Worm (Caenorhabditis elegans) whole organism, young adult: Measurements from ENCODE around the gene BE10.5.

ENCODE experiments used
- C06A6.2 ChIP-seq: fragments of 200-800 bp; sonication (Bioruptor generic); conservative IDR thresholded peaks from 2 replicates; pipeline ENCODE4 v1.3.6; 2022; ENCODE audit warnings: missing genetic modification characterization, missing compliant biosample characterization
- D2030.7 ChIP-seq: fragments of 200-800 bp; sonication (Bioruptor generic); IDR thresholded peaks from 2 replicates; pipeline ENCODE4 v1.3.6; 2022; ENCODE audit warnings: missing genetic modification reagents, missing genetic modification characterization, missing compliant biosample characterization
- F33H1.4 ChIP-seq: fragments of 200-800 bp; sonication (Bioruptor generic); IDR thresholded peaks from 2 replicates; pipeline ENCODE4 v1.3.6; 2022; ENCODE audit warnings: missing genetic modification reagents, missing genetic modification characterization, missing compliant biosample characterization
- F49E8.2 ChIP-seq: sonication (generic microtip); optimal IDR thresholded peaks from 3 replicates; lab custom pipeline; 2017; ENCODE audit warnings: missing genetic modification characterization, mild to moderate bottlenecking, missing compliant biosample characterization, antibody characterized with exemption, moderate library complexity; ENCODE audit not compliant: insufficient read depth
- F57C9.4 ChIP-seq: sonication (generic microtip); optimal IDR thresholded peaks from 2 replicates; lab custom pipeline; 2017; ENCODE audit warnings: mild to moderate bottlenecking, missing genetic modification characterization, missing compliant biosample characterization
- Y95B8A.8 ChIP-seq: fragments of 200-800 bp; sonication (Bioruptor generic); IDR thresholded peaks from 2 replicates; pipeline ENCODE4 v1.3.6; 2022; ENCODE audit warnings: missing genetic modification reagents, missing genetic modification characterization, missing compliant biosample characterization
- aptf-3 ChIP-seq: fragments of 200-800 bp; sonication (Bioruptor generic); IDR thresholded peaks from 2 replicates; pipeline ENCODE4 v1.3.6; 2022; ENCODE audit warnings: missing genetic modification characterization, missing compliant biosample characterization
- atf-7 ChIP-seq: sonication (generic microtip); optimal IDR thresholded peaks from 2 replicates; lab custom pipeline; 2017; ENCODE audit warnings: mild to moderate bottlenecking, missing genetic modification characterization, missing compliant biosample characterization
- attf-3 ChIP-seq: fragments of 200-800 bp; sonication (Bioruptor generic); conservative IDR thresholded peaks from 2 replicates; pipeline ENCODE4 v1.3.6; 2022; ENCODE audit warnings: missing genetic modification reagents, missing genetic modification characterization, missing compliant biosample characterization
- ceh-40 ChIP-seq: fragments of 200-800 bp; sonication (Bioruptor generic); IDR thresholded peaks from 2 replicates; pipeline ENCODE4 v1.3.6; 2022; ENCODE audit warnings: missing genetic modification characterization, missing compliant biosample characterization
- ceh-91 ChIP-seq: fragments of 200-800 bp; sonication (Bioruptor generic); IDR thresholded peaks from 2 replicates; pipeline ENCODE4 v1.3.6; 2022; ENCODE audit warnings: missing genetic modification reagents, missing genetic modification characterization, missing compliant biosample characterization
- dpl-1 ChIP-seq: fragments of 150-350 bp; optimal IDR thresholded peaks from 2 replicates; lab custom pipeline; 2014; ENCODE audit warnings: missing biosample characterization, missing genetic modification reagents, missing genetic modification characterization
- efl-1 ChIP-seq: fragments of 150-350 bp; optimal IDR thresholded peaks from 2 replicates; lab custom pipeline; 2014; ENCODE audit warnings: missing biosample characterization, missing genetic modification reagents, missing genetic modification characterization
- egl-18 ChIP-seq: fragments of 200-800 bp; sonication (Bioruptor generic); IDR thresholded peaks from 2 replicates; pipeline ENCODE4 v1.3.6; 2022; ENCODE audit warnings: missing genetic modification reagents, missing genetic modification characterization, missing compliant biosample characterization
- egrh-3 ChIP-seq: fragments of 200-800 bp; sonication (Bioruptor generic); IDR thresholded peaks from 2 replicates; pipeline ENCODE4 v1.3.6; 2022; ENCODE audit warnings: missing genetic modification reagents, missing genetic modification characterization, missing compliant biosample characterization
- hrde-1 ChIP-seq: sonication (generic microtip); optimal IDR thresholded peaks from 2 replicates; lab custom pipeline; 2016; ENCODE audit warnings: missing genetic modification characterization, mild to moderate bottlenecking, missing compliant biosample characterization, moderate library complexity, missing genotype, missing genetic modification reagents, borderline replicate concordance
- lag-1 ChIP-seq: fragments of 200-800 bp; sonication (Bioruptor generic); IDR thresholded peaks from 2 replicates; pipeline ENCODE4 v1.3.6; 2022; ENCODE audit warnings: missing genetic modification reagents, missing genetic modification characterization, missing compliant biosample characterization
- let-607 ChIP-seq, 2 experiments: fragments of 200-800 bp in 1 of 2; sonication (Bioruptor generic) in 1 of 2; sonication (generic microtip) in 1 of 2; optimal IDR thresholded peaks; 2 replicates each; lab custom pipeline; 2016 to 2018; ENCODE audit warnings: mild to moderate bottlenecking in 2 of 2, missing compliant biosample characterization in 2 of 2, missing genetic modification characterization in 2 of 2, moderate library complexity in 2 of 2, missing genotype in 1 of 2
- lin-54 ChIP-seq: fragments of 200-800 bp; sonication (Bioruptor generic); optimal IDR thresholded peaks from 2 replicates; lab custom pipeline; 2018; ENCODE audit warnings: mild to moderate bottlenecking, missing genetic modification characterization, missing compliant biosample characterization
- lir-1 ChIP-seq: fragments of 200-800 bp; sonication (Bioruptor generic); conservative IDR thresholded peaks from 2 replicates; pipeline ENCODE4 v1.3.6; 2022; ENCODE audit warnings: missing genetic modification reagents, missing genetic modification characterization, missing compliant biosample characterization
- lsl-1 ChIP-seq: fragments of 200-800 bp; sonication (Bioruptor generic); optimal IDR thresholded peaks from 2 replicates; lab custom pipeline; 2018; ENCODE audit warnings: mild to moderate bottlenecking, missing genetic modification characterization, moderate library complexity, missing compliant biosample characterization
- madf-3 ChIP-seq: fragments of 200-800 bp; sonication (Bioruptor generic); IDR thresholded peaks from 2 replicates; pipeline ENCODE4 v1.3.6; 2022; ENCODE audit warnings: missing genetic modification reagents, missing genetic modification characterization, missing compliant biosample characterization
- madf-6 ChIP-seq: fragments of 200-800 bp; sonication (Bioruptor generic); IDR thresholded peaks from 2 replicates; pipeline ENCODE4 v1.3.6; 2022; ENCODE audit warnings: missing genetic modification reagents, missing genetic modification characterization, missing compliant biosample characterization
- madf-8 ChIP-seq: fragments of 200-800 bp; sonication (Bioruptor generic); conservative IDR thresholded peaks from 2 replicates; pipeline ENCODE4 v1.3.6; 2022; ENCODE audit warnings: missing genetic modification reagents, missing genetic modification characterization, missing compliant biosample characterization
- mcd-1 ChIP-seq: fragments of 200-800 bp; sonication (Bioruptor generic); IDR thresholded peaks from 2 replicates; pipeline ENCODE4 v1.3.6; 2022; ENCODE audit warnings: missing genetic modification reagents, missing genetic modification characterization, missing compliant biosample characterization
- rec-8 ChIP-seq, 2 experiments: sonication (generic microtip); optimal IDR thresholded peaks; 2 replicates each; lab custom pipeline; 2016; ENCODE audit warnings: mild to moderate bottlenecking in 2 of 2, missing genetic modification characterization in 2 of 2, missing genetic modification reagents in 2 of 2, missing genotype in 2 of 2, missing biosample characterization in 1 of 2, missing compliant biosample characterization in 1 of 2, moderate library complexity in 1 of 2
- sdz-38 ChIP-seq: sonication (generic microtip); optimal IDR thresholded peaks from 2 replicates; lab custom pipeline; 2016; ENCODE audit warnings: missing genotype, missing genetic modification characterization, missing compliant biosample characterization
- snpc-1.1 ChIP-seq: sonication (generic microtip); optimal IDR thresholded peaks from 2 replicates; lab custom pipeline; 2017; ENCODE audit warnings: missing genetic modification characterization, mild to moderate bottlenecking, missing compliant biosample characterization, antibody characterized with exemption, moderate library complexity, missing genotype, missing genetic modification reagents; ENCODE audit not compliant: insufficient read depth
- tbp1 ChIP-seq: fragments of 200-800 bp; sonication (Bioruptor generic); optimal IDR thresholded peaks from 2 replicates; lab custom pipeline; 2018; ENCODE audit warnings: mild to moderate bottlenecking, missing genetic modification characterization, missing compliant biosample characterization
- xnd-1 ChIP-seq: sonication (generic microtip); optimal IDR thresholded peaks from 2 replicates; lab custom pipeline; 2016; ENCODE audit warnings: missing genotype, missing genetic modification reagents, missing genetic modification characterization, missing compliant biosample characterization
- ztf-22 ChIP-seq: fragments of 200-800 bp; sonication (Bioruptor generic); optimal IDR thresholded peaks from 2 replicates; lab custom pipeline; 2018; ENCODE audit warnings: mild to moderate bottlenecking, missing genetic modification characterization, moderate library complexity, missing compliant biosample characterization
- ztf-25 ChIP-seq: fragments of 200-800 bp; sonication (Bioruptor generic); IDR thresholded peaks from 2 replicates; pipeline ENCODE4 v1.3.6; 2022; ENCODE audit warnings: missing genetic modification reagents, missing genetic modification characterization, missing compliant biosample characterization
- ztf-28 ChIP-seq: fragments of 200-800 bp; sonication (Bioruptor generic); IDR thresholded peaks from 2 replicates; pipeline ENCODE4 v1.3.6; 2022; ENCODE audit warnings: missing genetic modification reagents, missing genetic modification characterization, missing compliant biosample characterization
- ztf-6 ChIP-seq: fragments of 200-800 bp; sonication (Bioruptor generic); IDR thresholded peaks from 2 replicates; pipeline ENCODE4 v1.3.6; 2022; ENCODE audit warnings: missing genetic modification reagents, missing genetic modification characterization, missing compliant biosample characterization

Gene BE10.5

ce11 chrIII:12821331-12821730, 14.7 kb upstream of the BE10.5 start:
- TF ChIP-seq attf-3 (GFP tag; lab: Robert Waterston, UW) (peak; percentile 66), F57C9.4 (tag; lab: Kevin White, UChicago) (no peak), xnd-1 (tag; lab: Kevin White, UChicago) (no peak)

- TF ChIP-seq aptf-3 = no peak
- TF ChIP-seq ceh-40 = no peak
- TF ChIP-seq mcd-1 (GFP tag; lab: Robert Waterston, UW) = no peak
- no peak for TF ChIP-seq F49E8.2
- TF ChIP-seq attf-3 (GFP tag; lab: Robert Waterston, UW) = no peak
- no peak for TF ChIP-seq madf-8 (GFP tag; lab: Robert Waterston, UW)
- no peak for TF ChIP-seq Y95B8A.8 (GFP tag; lab: Robert Waterston, UW)
- TF ChIP-seq sdz-38 (tag; lab: Kevin White, UChicago) = no peak
- TF ChIP-seq lsl-1 (GFP tag; lab: Kevin White, UChicago) = no peak
- no peak for TF ChIP-seq tbp1 (GFP tag; lab: Kevin White, UChicago)
- TF ChIP-seq rec-8 (tag; optimal IDR thresholded peaks at IDR 0.05; lab: Kevin White, UChicago) = no peak
- TF ChIP-seq ztf-6 (GFP tag; lab: Robert Waterston, UW) = no peak
- TF ChIP-seq egl-18 (GFP tag; lab: Robert Waterston, UW) = no peak
- no peak for TF ChIP-seq lag-1 (GFP tag; lab: Robert Waterston, UW)
- TF ChIP-seq, all 124 proteins: peak for 0
Observed at ce11 chrIII:12819909-12820308, 13.3 kb upstream of the BE10.5 start, which contains the start of the genes Y37D8A.2 and Y37D8A.25. Gene Y37D8A.2 (plus strand): TSS chrIII:12820193. Gene Y37D8A.25 (minus strand): TSS chrIII:12820253.

DNA sequence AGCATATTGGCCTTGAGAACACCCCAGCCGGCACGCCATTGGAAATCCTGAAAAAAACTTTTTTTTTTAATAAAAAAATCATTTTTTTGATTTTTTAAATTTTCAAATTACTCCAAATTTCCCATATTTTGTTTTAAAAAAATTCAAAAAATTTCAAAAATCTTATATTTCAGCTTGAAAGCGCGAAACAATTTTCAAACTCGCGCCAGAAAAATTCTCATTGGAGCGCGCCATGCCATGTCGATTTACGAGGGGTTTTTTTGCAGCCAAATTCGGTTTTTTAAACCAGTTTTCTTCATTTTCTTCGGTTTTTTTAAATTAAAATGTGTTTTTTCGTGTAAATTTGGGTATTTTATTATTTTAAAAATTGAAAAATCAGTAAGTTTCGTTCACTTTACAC, 12.5 kb upstream of the BE10.5 start:
- TF ChIP-seq snpc-1.1 (tag; lab: Kevin White, UChicago) = no peak
- TF ChIP-seq madf-8 (GFP tag; lab: Robert Waterston, UW) = peak; percentile 46; the same call in 1 of the 2 replicates
- no peak for TF ChIP-seq Y95B8A.8 (GFP tag; lab: Robert Waterston, UW)
- TF ChIP-seq mcd-1 (GFP tag; lab: Robert Waterston, UW) = 0 out of 2 replicates have a peak, but pooled peaks have one; percentile 16
- peak; percentile 21 for TF ChIP-seq lsl-1 (GFP tag; lab: Kevin White, UChicago)
- TF ChIP-seq let-607 (tag; optimal IDR thresholded peaks at IDR 0.05; lab: Kevin White, UChicago) = no peak
- TF ChIP-seq ztf-22 = no peak
- TF ChIP-seq F33H1.4 = peak; percentile 39; the same call in 1 of the 2 replicates
- TF ChIP-seq madf-6 (GFP tag; lab: Robert Waterston, UW) = peak; percentile 59; the same call in 1 of the 2 replicates
- TF ChIP-seq C06A6.2 (GFP tag; lab: Robert Waterston, UW) = no peak
- no peak for TF ChIP-seq lag-1 (GFP tag; lab: Robert Waterston, UW)
- TF ChIP-seq ztf-28 (GFP tag; lab: Robert Waterston, UW) = no peak
- TF ChIP-seq D2030.7 (GFP tag; lab: Robert Waterston, UW) = peak; percentile 21; the same call in 1 of the 2 replicates
- no peak for TF ChIP-seq lir-1
- peak; percentile 65; the same call in 1 of the 2 replicates for TF ChIP-seq madf-3 (GFP tag; lab: Robert Waterston, UW)
- TF ChIP-seq ceh-40 = no peak
- peak; percentile 61 for TF ChIP-seq lin-54
- TF ChIP-seq efl-1 (GFP tag; lab: Kevin White, UChicago) = peak; percentile 65
- no peak for TF ChIP-seq ztf-25 (GFP tag; lab: Robert Waterston, UW)
- TF ChIP-seq hrde-1 (tag; lab: Kevin White, UChicago) = no peak
- TF ChIP-seq egrh-3 (GFP tag; lab: Robert Waterston, UW) = no peak
- no peak for TF ChIP-seq atf-7 (tag; lab: Kevin White, UChicago)
- peak; percentile 27 for TF ChIP-seq dpl-1 (GFP tag; lab: Kevin White, UChicago)
- TF ChIP-seq attf-3 (GFP tag; lab: Robert Waterston, UW) = peak; percentile 18; the same call in 1 of the 2 replicates
- peak; percentile 64 for TF ChIP-seq ceh-91 (GFP tag; lab: Robert Waterston, UW)
